Worm (Caenorhabditis elegans) whole organism, L4/young adult: ENCODE measurements around the gene clec-254.

Experiments used
- W03F9.2 ChIP-seq: fragments of 150-350 bp; optimal IDR thresholded peaks from 2 replicates; lab custom pipeline; 2014; ENCODE audit warnings: missing biosample characterization, missing genetic modification characterization
- him-1 ChIP-seq: sonication (generic microtip); optimal IDR thresholded peaks from 2 replicates; lab custom pipeline; 2016; ENCODE audit warnings: missing genotype, missing genetic modification reagents, missing genetic modification characterization, missing compliant biosample characterization

DNA sequence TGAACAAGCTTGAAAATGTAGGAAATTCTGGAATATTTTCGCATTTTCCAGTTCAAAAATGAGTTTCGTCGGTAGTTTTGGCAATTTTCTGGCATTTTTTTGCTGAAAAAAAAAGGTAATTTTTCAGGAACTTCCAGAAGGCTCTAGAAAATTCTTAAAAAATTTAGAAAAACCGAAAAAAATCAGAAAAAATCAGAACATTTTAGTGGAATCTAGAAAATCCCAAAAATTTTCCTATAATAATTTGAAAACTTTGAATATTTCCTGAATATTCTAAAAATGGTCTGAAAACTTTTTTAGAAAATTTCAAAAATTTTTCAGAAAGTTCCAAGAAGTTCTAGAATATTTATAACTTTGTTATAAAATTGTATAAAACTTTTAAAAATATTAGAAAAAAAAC, 32.5 kb upstream of the clec-254 start, which contains the start of gene Y17D7B.3:
- no peak for TF ChIP-seq W03F9.2 (tag; lab: Kevin White, UChicago)
- TF ChIP-seq him-1 (tag; lab: Kevin White, UChicago): no peak
